Fruit fly (Drosophila melanogaster): ENCODE measurements around the gene kst.

- TF ChIP-seq maf-S (GFP tag; optimal IDR thresholded peaks at IDR 0.05) (peak; percentile 78), CG9876 (GFP tag; optimal IDR thresholded peaks at IDR 0.05) (peak; percentile 78), tin (GFP tag; optimal IDR thresholded peaks at IDR 0.05) (peak; percentile 93), CG7963 (GFP tag; IDR thresholded peaks at IDR 0.05; ENCODE audit: partially characterized antibody) (no peak)
Measured at dm6 chr3L:3394854-3395723, 58.4 kb downstream of the kst start.
